Fruit fly (Drosophila melanogaster) whole organism, wandering third instar larva: Measurements from ENCODE around the gene CG13065.

Experiments used
- OdsH ChIP-seq: fragments of 200-800 bp; sonication (Bioruptor generic); optimal IDR thresholded peaks from 2 replicates; lab custom pipeline; 2016; ENCODE audit warnings: missing biosample characterization, mild to moderate bottlenecking, missing genetic modification characterization
- Sp1 ChIP-seq: fragments of 200-800 bp; sonication (Bioruptor generic); optimal IDR thresholded peaks from 3 replicates; lab custom pipeline; 2019; ENCODE audit warnings: missing biosample characterization, mild to moderate bottlenecking, missing genetic modification characterization, moderate library complexity
- ey ChIP-seq: fragments of 200-800 bp; sonication (Bioruptor generic); optimal IDR thresholded peaks from 2 replicates; lab custom pipeline; 2016; ENCODE audit warnings: missing biosample characterization, missing genetic modification characterization
- psq ChIP-seq: fragments of 200-800 bp; sonication (Bioruptor generic); optimal IDR thresholded peaks from 3 replicates; lab custom pipeline; 2017; ENCODE audit warnings: missing biosample characterization, mild to moderate bottlenecking, missing genetic modification characterization, moderate library complexity
- rgr ChIP-seq: fragments of 200-800 bp; sonication (Bioruptor generic); optimal IDR thresholded peaks from 3 replicates; lab custom pipeline; 2016; ENCODE audit warnings: missing biosample characterization, mild to moderate bottlenecking, missing genetic modification characterization

- TF ChIP-seq OdsH (GFP tag; lab: Kevin White, UChicago) (no peak), rgr (no peak), ey (no peak), psq (GFP tag; lab: Kevin White, UChicago) (no peak), Sp1 (no peak)
Observed at dm6 chr3L:16252255-16252654, 25.0 kb upstream of the CG13065 start, which contains the start of gene CG13055.
